Fruit fly (Drosophila melanogaster) S2 (cell line): ENCODE measurements around the gene CG2685.

Experiments used
- CG8478 ChIP-seq: fragments of >200 bp; optimal IDR thresholded peaks from 2 replicates; lab custom pipeline; 2018
- CTCF ChIP-seq, 2 experiments: fragments of >200 bp; optimal IDR thresholded peaks; 2 replicates each; lab custom pipeline; 2018

The CG2685 gene

DNA sequence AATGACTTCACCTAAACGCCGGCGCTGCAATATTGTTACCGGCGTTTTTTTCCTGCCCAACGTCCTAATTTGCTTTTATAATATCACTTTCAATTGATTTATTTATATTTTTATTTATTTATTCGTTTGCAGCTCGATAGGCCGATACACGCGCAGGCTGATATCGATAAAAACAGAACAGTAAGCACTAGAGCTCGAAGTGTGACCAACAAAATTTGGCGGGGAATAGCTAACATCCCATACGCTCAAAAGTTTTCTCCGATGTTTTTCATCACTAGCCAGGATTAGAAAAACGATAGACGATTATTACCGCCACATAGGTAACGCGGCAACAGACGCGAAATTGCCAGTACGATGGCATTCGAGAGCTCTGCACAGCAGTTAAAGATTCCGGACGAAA is at the start of gene CG2685, which contains the start of gene CG2694:
Gene CG2685, minus strand, starts transcription at position 185 of the 400 bp plus-strand sequence.
Gene CG2694, plus strand, starts transcription at position 304 of the 400 bp plus-strand sequence.
- TF ChIP-seq CG8478 (lab: Kevin White, UChicago) (no peak), CTCF (optimal IDR thresholded peaks at IDR 0.05; lab: Kevin White, UChicago) (no peak)

- TF ChIP-seq CTCF (optimal IDR thresholded peaks at IDR 0.05; lab: Kevin White, UChicago) (no peak), CG8478 (lab: Kevin White, UChicago) (no peak)
Measured at dm6 chrX:2761198-2761597, 47.4 kb upstream of the CG2685 start.

DNA sequence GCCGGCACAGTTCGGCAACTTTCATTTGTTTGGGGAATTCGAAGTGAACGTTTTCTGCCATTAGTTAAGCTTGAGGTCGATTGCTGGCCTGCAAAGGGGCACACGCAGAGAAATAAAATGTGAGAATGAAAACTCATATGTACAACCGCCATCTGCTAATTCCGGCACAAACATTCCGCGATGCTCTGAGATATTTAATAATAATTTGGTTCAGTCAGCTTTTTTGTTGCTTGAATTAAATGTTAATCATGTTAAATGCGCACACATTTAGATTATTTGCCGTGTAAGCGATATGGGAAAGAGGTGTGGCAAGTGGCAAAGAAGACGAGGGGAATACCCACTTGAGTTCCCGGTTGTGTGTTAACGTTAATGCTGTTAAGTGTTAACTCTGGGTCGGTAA is 43.6 kb upstream of the CG2685 start:
- TF ChIP-seq CG8478 (lab: Kevin White, UChicago) = no peak

DNA sequence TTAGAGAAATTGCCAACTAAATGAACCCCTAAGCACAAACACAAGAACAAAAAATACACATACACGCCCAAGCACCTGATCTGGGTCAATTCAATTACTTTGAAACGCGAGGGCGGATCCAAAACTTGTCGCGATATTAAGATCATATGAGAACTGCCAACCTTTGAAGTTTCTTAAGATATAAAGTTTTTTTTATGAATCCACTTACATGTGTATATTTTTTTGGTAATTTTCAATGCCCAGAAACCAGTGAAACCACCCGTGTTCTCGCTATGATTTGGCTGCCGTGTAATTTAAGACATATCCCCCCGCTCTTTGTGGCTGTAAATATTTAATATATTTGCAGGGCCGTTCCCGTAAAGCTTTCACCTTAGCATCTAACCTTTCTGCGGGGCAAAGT is 35.9 kb upstream of the CG2685 start:
- TF ChIP-seq CG8478 (lab: Kevin White, UChicago) (no peak), CTCF (optimal IDR thresholded peaks at IDR 0.05; lab: Kevin White, UChicago) (no peak)

DNA sequence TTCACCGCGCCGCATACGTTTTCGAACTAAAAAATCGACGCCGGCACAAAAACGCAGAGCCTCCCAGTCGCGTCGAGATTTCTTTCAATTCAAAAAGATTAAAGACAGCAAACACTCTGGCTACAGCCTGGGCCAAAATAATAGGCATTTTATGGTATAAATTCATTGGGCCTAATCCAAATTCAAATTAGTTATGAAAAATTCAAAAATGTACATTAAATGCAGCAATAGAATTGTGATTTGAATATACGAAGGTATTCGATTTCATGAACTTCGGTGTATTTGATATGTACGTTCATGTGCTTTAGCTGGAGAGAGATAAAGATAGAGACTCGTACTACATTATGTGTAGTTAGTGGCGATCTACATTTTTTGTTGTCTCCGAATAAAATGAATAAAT is 30.3 kb upstream of the CG2685 start, which contains the start of gene Syx4:
Gene Syx4, minus strand, starts transcription at position 35 of the 400 bp plus-strand sequence.
- TF ChIP-seq CTCF (optimal IDR thresholded peaks at IDR 0.05; lab: Kevin White, UChicago) (no peak), CG8478 (lab: Kevin White, UChicago) (no peak)

DNA sequence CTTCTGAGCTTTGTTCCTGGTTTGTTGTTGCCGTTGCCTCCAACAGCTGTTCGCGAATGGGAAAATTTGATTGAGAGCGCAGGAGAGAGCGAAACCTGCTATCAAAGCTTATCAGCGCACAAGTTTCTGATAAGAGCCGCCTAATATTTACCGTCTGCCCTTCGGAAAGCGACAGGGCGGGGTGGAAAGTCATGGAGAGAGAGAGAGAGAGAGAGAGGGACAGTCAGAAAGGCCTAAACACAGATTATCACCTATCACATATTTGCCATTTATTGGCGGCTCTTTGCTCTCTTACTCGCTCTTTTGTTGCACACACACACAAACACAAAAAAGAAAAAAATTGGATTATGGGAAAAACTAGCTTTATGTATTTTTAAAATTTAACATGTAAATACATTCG is 29.8 kb upstream of the CG2685 start:
- no peak for TF ChIP-seq CTCF (optimal IDR thresholded peaks at IDR 0.05; lab: Kevin White, UChicago)
- no peak for TF ChIP-seq CG8478 (lab: Kevin White, UChicago)

- no peak for TF ChIP-seq CG8478 (lab: Kevin White, UChicago)
Measured at dm6 chrX:2743020-2743419, 29.3 kb upstream of the CG2685 start.

DNA sequence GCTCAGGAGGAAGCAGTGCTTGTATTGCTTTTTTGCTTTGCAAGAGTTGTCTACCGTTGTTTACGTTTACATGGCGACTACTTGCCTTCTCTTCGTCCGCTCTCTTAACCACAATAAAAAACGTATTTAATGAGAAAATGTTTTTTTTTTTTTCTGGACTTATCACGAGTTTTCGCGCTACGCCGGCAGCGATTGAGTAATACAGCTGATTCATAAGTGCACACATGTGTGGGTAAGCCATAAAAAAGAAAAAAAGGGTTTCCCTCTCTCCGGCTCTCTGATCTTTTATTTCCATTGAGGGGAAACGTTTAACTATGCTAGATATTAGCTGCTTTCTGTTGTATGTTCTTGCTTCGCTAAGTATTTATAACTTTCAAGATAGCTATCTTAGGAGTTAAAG is 28.3 kb upstream of the CG2685 start:
- TF ChIP-seq CTCF (optimal IDR thresholded peaks at IDR 0.05; lab: Kevin White, UChicago) (no peak), CG8478 (lab: Kevin White, UChicago) (no peak)

DNA sequence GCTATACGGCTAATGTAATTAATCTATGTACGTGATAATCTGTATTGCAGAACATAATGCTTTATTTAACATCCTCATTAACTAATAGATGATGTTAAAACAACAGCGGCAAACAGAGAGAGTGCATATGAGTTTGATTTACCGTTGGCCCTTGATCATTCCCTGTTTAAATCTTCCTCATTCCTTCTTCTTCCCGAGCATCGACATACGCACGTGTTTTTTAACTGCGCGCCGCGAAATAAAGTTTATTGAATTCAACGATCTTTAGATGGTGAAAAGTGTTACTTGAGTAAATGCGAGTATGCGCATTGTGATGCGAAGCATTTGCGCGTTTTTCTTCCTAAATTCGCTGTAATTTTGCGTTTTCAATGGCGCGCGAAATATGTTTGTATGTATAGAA is 26.3 kb upstream of the CG2685 start, which contains the start of gene kirre:
Gene kirre, plus strand, starts transcription at position 301 of the 400 bp plus-strand sequence.
- TF ChIP-seq CG8478 (lab: Kevin White, UChicago) = no peak
- TF ChIP-seq CTCF (optimal IDR thresholded peaks at IDR 0.05; lab: Kevin White, UChicago) = no peak

DNA sequence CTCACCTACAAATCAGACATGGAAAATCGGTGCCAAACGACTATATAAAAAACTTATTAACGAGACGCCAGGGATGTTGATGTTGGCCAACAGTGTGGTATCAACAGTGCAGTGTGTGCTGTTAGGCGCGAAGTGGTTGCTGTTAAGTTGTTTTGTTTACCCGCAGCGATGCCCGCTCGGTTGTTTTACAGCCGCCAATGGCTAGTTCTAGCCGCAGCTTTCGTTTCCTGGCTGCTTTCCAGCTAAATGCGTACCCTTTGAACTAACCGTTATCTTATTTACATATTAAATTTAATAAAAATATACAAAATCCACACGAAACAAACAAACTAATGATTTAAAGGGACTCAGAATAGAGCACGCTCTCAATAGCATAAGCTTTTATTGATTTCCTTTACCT is 24.9 kb upstream of the CG2685 start, which contains the start of gene crm:
Gene crm, minus strand, starts transcription at position 111 of the 400 bp plus-strand sequence.
- TF ChIP-seq CG8478 (lab: Kevin White, UChicago) = no peak
- TF ChIP-seq CTCF (optimal IDR thresholded peaks at IDR 0.05; lab: Kevin White, UChicago) = peak in 1 of 2 experiments; percentile 27

dm6 chrX:2732127-2732526 is 18.4 kb upstream of the CG2685 start, which contains the start of the genes ttm50 and CG2712:
Gene ttm50 (minus strand): TSS chrX:2732190.
Gene CG2712 (plus strand): TSS chrX:2732469.
- no peak for TF ChIP-seq CTCF (optimal IDR thresholded peaks at IDR 0.05; lab: Kevin White, UChicago)

DNA sequence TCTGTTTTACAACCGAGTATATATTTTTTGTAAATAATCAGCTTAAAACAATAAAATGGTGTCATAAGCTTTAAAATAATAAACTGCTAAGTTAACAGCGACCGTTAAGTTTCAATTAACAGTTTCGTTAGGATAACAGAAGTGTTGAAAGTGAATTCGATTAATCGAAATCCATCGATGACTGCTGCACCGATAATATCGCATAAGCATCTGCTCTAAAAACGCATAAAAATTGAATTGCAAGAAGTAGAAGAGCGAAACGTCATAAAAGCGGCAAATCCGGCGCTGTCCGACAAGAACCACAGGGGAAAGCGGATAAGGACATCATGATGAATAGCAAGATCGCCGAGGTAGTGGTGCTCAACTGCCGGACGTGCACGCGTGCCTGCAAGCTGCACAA is 13.7 kb upstream of the CG2685 start, which contains the start of gene dwg:
Gene dwg, plus strand, starts transcription at position 193 of the 400 bp plus-strand sequence.
- TF ChIP-seq CTCF (optimal IDR thresholded peaks at IDR 0.05; lab: Kevin White, UChicago) = no peak

DNA sequence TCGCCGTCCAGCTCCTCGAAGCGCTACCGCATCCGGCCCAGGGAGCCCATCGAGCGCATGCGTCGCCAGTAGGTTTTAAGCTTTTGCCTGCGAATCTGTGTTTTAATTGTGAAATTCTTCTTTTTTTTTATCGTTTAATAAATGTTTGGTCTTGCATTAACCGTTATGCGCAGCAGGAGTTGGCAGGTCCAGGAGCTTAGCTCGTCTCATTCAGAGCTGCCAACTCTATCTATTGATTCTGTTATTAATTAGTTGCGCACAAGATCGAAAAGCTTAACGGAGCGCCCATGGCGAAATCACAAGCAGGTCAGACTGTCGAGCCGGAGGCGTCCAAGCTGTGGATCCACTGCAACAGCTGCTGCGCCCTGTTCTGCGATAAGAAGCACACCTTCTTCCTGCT is 12.7 kb upstream of the CG2685 start, which contains the start of gene vilya:
Gene vilya, plus strand, starts transcription at position 259 of the 400 bp plus-strand sequence.
- no peak for TF ChIP-seq CG8478 (lab: Kevin White, UChicago)
- TF ChIP-seq CTCF (optimal IDR thresholded peaks at IDR 0.05; lab: Kevin White, UChicago) = no peak

dm6 chrX:2720122-2720521 is 6.4 kb upstream of the CG2685 start, which contains the start of gene CG2701:
Gene CG2701 (minus strand): TSS chrX:2720327.
- TF ChIP-seq CG8478 (lab: Kevin White, UChicago) (no peak), CTCF (optimal IDR thresholded peaks at IDR 0.05; lab: Kevin White, UChicago) (no peak)

- TF ChIP-seq CTCF (optimal IDR thresholded peaks at IDR 0.05; lab: Kevin White, UChicago) = no peak
- TF ChIP-seq CG8478 (lab: Kevin White, UChicago) = no peak
Measured at dm6 chrX:2714730-2715129, 970 bp upstream of the CG2685 start.

DNA sequence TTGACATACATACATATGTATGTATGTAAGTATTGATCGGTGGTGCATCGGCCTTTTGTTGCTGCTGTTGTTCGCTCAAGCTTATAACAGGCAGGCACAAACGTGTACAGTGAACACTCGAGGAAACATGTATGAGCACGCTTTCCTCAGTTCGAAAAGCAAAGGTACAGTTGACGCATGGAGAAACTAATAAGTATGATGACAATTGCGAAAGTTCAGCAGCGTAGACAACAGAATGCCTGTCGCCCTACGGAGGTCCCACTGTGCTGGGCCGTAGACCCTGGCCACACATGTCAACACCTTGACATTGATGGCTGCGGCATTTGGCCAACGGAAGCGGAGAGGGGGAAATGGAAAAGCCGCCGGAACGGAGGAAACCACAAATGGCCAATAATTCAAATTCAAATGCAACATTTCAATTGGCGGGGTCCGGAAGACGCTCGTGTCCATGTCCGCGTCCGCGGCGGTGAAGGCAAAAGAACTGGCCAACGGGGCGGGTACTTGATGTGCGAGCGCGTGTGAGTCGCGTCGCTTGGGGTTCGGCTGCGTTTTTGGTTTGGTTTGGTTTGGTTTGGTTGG is 5.5 kb downstream of the CG2685 start, which contains the start of gene CG2681:
Gene CG2681, plus strand, starts transcription at position 529 of the 579 bp plus-strand sequence.
- TF ChIP-seq CG8478 (lab: Kevin White, UChicago) (no peak), CTCF (optimal IDR thresholded peaks at IDR 0.05; lab: Kevin White, UChicago) (no peak)
